Worm (Caenorhabditis elegans) whole organism, L3 larva: Measurements from ENCODE around the gene sra-6.

ENCODE experiments used
- R02D3.7 ChIP-seq: fragments of 150-350 bp; optimal IDR thresholded peaks from 2 replicates; lab custom pipeline; 2014; ENCODE audit warnings: missing biosample characterization, missing genetic modification characterization
- ZK546.5 ChIP-seq: sonication (generic microtip); optimal IDR thresholded peaks from 2 replicates; lab custom pipeline; 2017; ENCODE audit warnings: missing biosample characterization, missing genetic modification characterization
- ceh-16 ChIP-seq: sonication (generic microtip); optimal IDR thresholded peaks from 2 replicates; lab custom pipeline; 2017; ENCODE audit warnings: missing biosample characterization, missing genetic modification characterization
- ceh-28 ChIP-seq: fragments of 150-350 bp; optimal IDR thresholded peaks from 2 replicates; lab custom pipeline; 2014; ENCODE audit warnings: missing biosample characterization, missing genetic modification reagents, missing genetic modification characterization
- ceh-82 ChIP-seq: fragments of 150-350 bp; optimal IDR thresholded peaks from 2 replicates; lab custom pipeline; 2014; ENCODE audit warnings: missing biosample characterization, missing genetic modification characterization
- ceh-9 ChIP-seq: sonication (generic microtip); optimal IDR thresholded peaks from 2 replicates; lab custom pipeline; 2018; ENCODE audit warnings: missing biosample characterization, missing genetic modification characterization
- daf-12 ChIP-seq: fragments of 150-350 bp; optimal IDR thresholded peaks from 2 replicates; lab custom pipeline; 2014; ENCODE audit warnings: missing biosample characterization, missing genetic modification reagents, missing genetic modification characterization
- elt-1 ChIP-seq: fragments of 150-350 bp; optimal IDR thresholded peaks from 2 replicates; lab custom pipeline; 2014; ENCODE audit warnings: missing biosample characterization, missing genetic modification characterization
- elt-2 ChIP-seq: sonication (generic microtip); optimal IDR thresholded peaks from 2 replicates; lab custom pipeline; 2016; ENCODE audit warnings: missing genetic modification reagents, mild to moderate bottlenecking, missing genetic modification characterization, missing compliant biosample characterization
- eor-1 ChIP-seq, 2 experiments: fragments of 150-350 bp; optimal IDR thresholded peaks; 2 replicates each; lab custom pipeline; 2014 to 2018; ENCODE audit warnings: missing biosample characterization in 2 of 2, missing genetic modification characterization in 2 of 2
- fkh-2 ChIP-seq: fragments of 150-350 bp; optimal IDR thresholded peaks from 2 replicates; lab custom pipeline; 2014; ENCODE audit warnings: missing biosample characterization, missing genetic modification reagents, missing genetic modification characterization
- fos-1 ChIP-seq: fragments of 150-350 bp; optimal IDR thresholded peaks from 2 replicates; lab custom pipeline; 2014; ENCODE audit warnings: missing biosample characterization, missing genetic modification characterization
- hmg-11 ChIP-seq: sonication (generic microtip); optimal IDR thresholded peaks from 2 replicates; lab custom pipeline; 2016; ENCODE audit warnings: missing genetic modification characterization, missing compliant biosample characterization
- jun-1 ChIP-seq: fragments of 150-350 bp; optimal IDR thresholded peaks from 2 replicates; lab custom pipeline; 2014; ENCODE audit warnings: missing biosample characterization, missing genetic modification reagents, missing genetic modification characterization
- lin-15B ChIP-seq: fragments of 150-350 bp; optimal IDR thresholded peaks from 2 replicates; lab custom pipeline; 2014; ENCODE audit warnings: missing biosample characterization, missing genetic modification characterization
- lin-39 ChIP-seq: fragments of 150-350 bp; optimal IDR thresholded peaks from 2 replicates; lab custom pipeline; 2018; ENCODE audit warnings: missing biosample characterization, missing genetic modification reagents, missing genetic modification characterization
- mdl-1 ChIP-seq: fragments of 150-350 bp; optimal IDR thresholded peaks from 2 replicates; lab custom pipeline; 2014; ENCODE audit warnings: missing biosample characterization, missing genetic modification characterization
- nfya-1 ChIP-seq: sonication (generic microtip); optimal IDR thresholded peaks from 2 replicates; lab custom pipeline; 2017; ENCODE audit warnings: missing genetic modification characterization, mild to moderate bottlenecking, missing compliant biosample characterization, antibody characterized with exemption, moderate library complexity; ENCODE audit not compliant: insufficient read depth
- nhr-12 ChIP-seq: fragments of 150-350 bp; optimal IDR thresholded peaks from 2 replicates; lab custom pipeline; 2014; ENCODE audit warnings: missing biosample characterization, missing genetic modification characterization
- nhr-23 ChIP-seq: fragments of 150-350 bp; optimal IDR thresholded peaks from 2 replicates; lab custom pipeline; 2014; ENCODE audit warnings: missing biosample characterization, missing genetic modification reagents, missing genetic modification characterization
- nhr-237 ChIP-seq: fragments of 150-350 bp; optimal IDR thresholded peaks from 2 replicates; lab custom pipeline; 2014; ENCODE audit warnings: missing biosample characterization, missing genetic modification characterization
- nhr-25 ChIP-seq: sonication (generic microtip); optimal IDR thresholded peaks from 2 replicates; lab custom pipeline; 2017; ENCODE audit warnings: missing biosample characterization, missing genetic modification characterization
- nhr-43 ChIP-seq: sonication (generic microtip); optimal IDR thresholded peaks from 2 replicates; lab custom pipeline; 2016; ENCODE audit warnings: mild to moderate bottlenecking, missing genetic modification characterization, missing compliant biosample characterization; ENCODE audit not compliant: poor library complexity, severe bottlenecking
- nhr-76 ChIP-seq: fragments of 150-350 bp; sonication (generic microtip); optimal IDR thresholded peaks from 5 replicates; lab custom pipeline; 2014; ENCODE audit warnings: missing biosample characterization, missing genetic modification characterization
- nhr-77 ChIP-seq: fragments of 150-350 bp; optimal IDR thresholded peaks from 2 replicates; lab custom pipeline; 2014; ENCODE audit warnings: missing biosample characterization, missing genetic modification characterization
- pqm-1 ChIP-seq: fragments of 150-350 bp; optimal IDR thresholded peaks from 2 replicates; lab custom pipeline; 2017; ENCODE audit warnings: missing biosample characterization, missing genetic modification characterization, inconsistent platforms
- tbx-2 ChIP-seq: sonication (generic microtip); optimal IDR thresholded peaks from 2 replicates; lab custom pipeline; 2016; ENCODE audit warnings: mild to moderate bottlenecking, missing genetic modification characterization, missing compliant biosample characterization
- unc-39 ChIP-seq: sonication (generic microtip); optimal IDR thresholded peaks from 4 replicates; lab custom pipeline; 2017; ENCODE audit warnings: missing biosample characterization, missing genetic modification characterization
- unc-62 ChIP-seq: fragments of 150-350 bp; sonication (generic microtip); optimal IDR thresholded peaks from 4 replicates; lab custom pipeline; 2014; ENCODE audit warnings: missing biosample characterization, missing genetic modification reagents, missing genetic modification characterization
- zag-1 ChIP-seq: fragments of 150-350 bp; optimal IDR thresholded peaks from 2 replicates; lab custom pipeline; 2014; ENCODE audit warnings: missing biosample characterization, missing genetic modification characterization
- ztf-11 ChIP-seq: fragments of 150-350 bp; optimal IDR thresholded peaks from 2 replicates; lab custom pipeline; 2014; ENCODE audit warnings: missing biosample characterization, missing genetic modification characterization

The sra-6 gene

ce11 chrII:9566045-9566444 lies 15.4 kb upstream of the sra-6 start (continued):
- TF ChIP-seq pqm-1 (tag; lab: Kevin White, UChicago) (no peak), ceh-28 (tag; lab: Kevin White, UChicago) (no peak), nhr-77 (peak; percentile 72), fos-1 (tag; lab: Kevin White, UChicago) (no peak), tbx-2 (tag; lab: Kevin White, UChicago) (no peak)

ce11 chrII:9560895-9561294 lies 10.3 kb upstream of the sra-6 start:
- TF ChIP-seq ceh-82 (no peak), nhr-43 (tag; lab: Kevin White, UChicago) (peak; percentile 9), nhr-25 (tag; lab: Kevin White, UChicago) (peak; percentile 75), ZK546.5 (tag; lab: Kevin White, UChicago) (no peak), zag-1 (tag; lab: Kevin White, UChicago) (no peak), nhr-23 (peak; percentile 10)
- TF ChIP-seq, all 47 proteins: peak for 3

- TF ChIP-seq unc-39 (tag; lab: Kevin White, UChicago) (no peak), ceh-82 (no peak), fkh-2 (tag; lab: Kevin White, UChicago) (no peak), pqm-1 (tag; lab: Kevin White, UChicago) (no peak), mdl-1 (tag; lab: Kevin White, UChicago) (no peak)
Measured at ce11 chrII:9559929-9560328, 9.3 kb upstream of the sra-6 start, which contains the start of gene F35H8.4. TSS of gene F35H8.4 (minus strand) at chrII:9560029.

- TF ChIP-seq mdl-1 (tag; lab: Kevin White, UChicago) (no peak), zag-1 (tag; lab: Kevin White, UChicago) (no peak), eor-1 (tag; optimal IDR thresholded peaks at IDR 0.05; lab: Kevin White, UChicago) (no peak), lin-15B (tag; lab: Kevin White, UChicago) (no peak), elt-2 (tag; lab: Kevin White, UChicago) (no peak), unc-62 (GFP tag; lab: Kevin White, UChicago) (no peak), jun-1 (tag; lab: Kevin White, UChicago) (no peak), ztf-11 (tag; lab: Kevin White, UChicago) (no peak), ceh-28 (tag; lab: Kevin White, UChicago) (no peak), ZK546.5 (tag; lab: Kevin White, UChicago) (no peak), nhr-12 (tag; lab: Kevin White, UChicago) (no peak), elt-1 (tag; lab: Kevin White, UChicago) (no peak), nhr-237 (tag; lab: Kevin White, UChicago) (no peak)
Measured at ce11 chrII:9558906-9559305, 8.3 kb upstream of the sra-6 start.

ce11 chrII:9557437-9558150 lies 7.0 kb upstream of the sra-6 start, which contains the start of gene zfp-2:
TSS of gene zfp-2 (plus strand) at chrII:9557650.
- peak; percentile 74 for TF ChIP-seq hmg-11 (tag; lab: Kevin White, UChicago)
- TF ChIP-seq lin-15B (tag; lab: Kevin White, UChicago), result peak; percentile 27
- no peak for TF ChIP-seq ceh-9 (tag; lab: Kevin White, UChicago)
- no peak for TF ChIP-seq ceh-16 (tag; lab: Kevin White, UChicago)
- no peak for TF ChIP-seq daf-12 (tag; lab: Kevin White, UChicago)
- no peak for TF ChIP-seq nhr-77
- TF ChIP-seq nfya-1 (tag; lab: Kevin White, UChicago), result peak; percentile 43
- TF ChIP-seq lin-39 (tag; lab: Kevin White, UChicago), result no peak
- peak; percentile 75 for TF ChIP-seq R02D3.7 (tag; lab: Kevin White, UChicago)
- TF ChIP-seq ztf-11 (tag; lab: Kevin White, UChicago), result no peak
- no peak for TF ChIP-seq fkh-2 (tag; lab: Kevin White, UChicago)

- TF ChIP-seq nhr-76 (tag; lab: Kevin White, UChicago) (no peak), elt-2 (tag; lab: Kevin White, UChicago) (no peak), nhr-237 (tag; lab: Kevin White, UChicago) (no peak), fos-1 (tag; lab: Kevin White, UChicago) (no peak)
Measured at ce11 chrII:9556582-9556981, 6.0 kb upstream of the sra-6 start.
